Worm (Caenorhabditis elegans): Measurements from ENCODE around the gene unc-51.
"Not testable (repeated sequence)": the region's sequence is repeated elsewhere in the genome, so short reads cannot be mapped to it uniquely, and the experiment has no call there.

unc-51 gene

ce11 chrV:19954491-19954890, 49.8 kb downstream of the unc-51 start:
- no peak for TF ChIP-seq attf-5 (GFP tag; optimal IDR thresholded peaks at IDR 0.05)
- TF ChIP-seq C17E4.6 (GFP tag; IDR thresholded peaks at IDR 0.05) = no peak
- TF ChIP-seq F55B11.4 (tag; optimal IDR thresholded peaks at IDR 0.05; ENCODE audit: borderline replicate concordance, insufficient read depth) = no peak
- TF ChIP-seq lsy-27 (tag; optimal IDR thresholded peaks at IDR 0.05; ENCODE audit: borderline replicate concordance, insufficient read depth) = no peak

DNA sequence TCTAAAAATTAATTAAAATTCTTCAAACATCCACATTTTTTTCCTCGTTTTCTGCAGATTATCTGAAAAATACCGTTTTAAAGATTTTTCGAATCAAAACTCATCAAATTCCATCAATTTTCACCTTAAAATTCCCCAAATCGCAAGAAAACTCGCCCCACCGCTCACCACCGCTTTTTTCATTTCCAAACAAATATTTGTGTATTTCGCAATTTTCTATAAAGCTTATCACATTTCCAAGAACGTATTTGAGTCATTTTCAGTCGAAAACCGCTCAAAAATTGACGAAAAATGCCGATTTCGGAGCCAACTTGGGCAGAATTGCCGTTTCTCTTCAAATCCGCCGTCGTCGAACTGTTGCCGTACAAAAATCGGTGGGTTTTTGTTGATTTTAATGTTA, 54.6 kb downstream of the unc-51 start, which contains the start of gene Y60A3A.8:
Gene Y60A3A.8, plus strand, starts transcription at position 258 of the 400 bp plus-strand sequence.
- TF ChIP-seq cebp-1 (GFP tag; IDR thresholded peaks at IDR 0.05) = peak; percentile 77
- TF ChIP-seq cebp-1 (tag; optimal IDR thresholded peaks at IDR 0.05) = peak; percentile 81

DNA sequence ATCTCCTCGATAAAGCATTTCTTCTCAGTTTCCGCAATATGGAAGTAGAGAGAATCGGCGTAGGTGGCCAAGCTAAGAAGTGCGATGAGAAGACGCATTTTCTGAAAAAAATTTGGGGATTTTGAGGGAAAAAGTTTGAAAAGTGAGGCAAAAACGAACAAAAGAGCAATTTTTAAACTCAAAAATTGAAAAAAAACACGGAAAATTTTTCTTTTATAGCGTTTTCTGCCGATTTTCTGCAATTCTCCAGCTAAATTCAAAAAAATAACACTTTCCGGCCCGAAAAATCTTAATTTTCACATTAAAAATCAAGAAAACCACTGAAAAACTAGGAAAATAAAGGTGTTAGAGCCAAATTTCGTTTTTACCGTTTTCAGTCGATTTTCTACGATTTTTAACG, 55.3 kb downstream of the unc-51 start, which contains the start of gene tmed-4:
Gene tmed-4, minus strand, starts transcription at position 101 of the 400 bp plus-strand sequence.
- not testable (repeated sequence) for TF ChIP-seq ekl-4 (GFP tag; IDR thresholded peaks at IDR 0.05); chd-7 (tag; optimal IDR thresholded peaks at IDR 0.05); C17E4.6 (GFP tag; IDR thresholded peaks at IDR 0.05)

DNA sequence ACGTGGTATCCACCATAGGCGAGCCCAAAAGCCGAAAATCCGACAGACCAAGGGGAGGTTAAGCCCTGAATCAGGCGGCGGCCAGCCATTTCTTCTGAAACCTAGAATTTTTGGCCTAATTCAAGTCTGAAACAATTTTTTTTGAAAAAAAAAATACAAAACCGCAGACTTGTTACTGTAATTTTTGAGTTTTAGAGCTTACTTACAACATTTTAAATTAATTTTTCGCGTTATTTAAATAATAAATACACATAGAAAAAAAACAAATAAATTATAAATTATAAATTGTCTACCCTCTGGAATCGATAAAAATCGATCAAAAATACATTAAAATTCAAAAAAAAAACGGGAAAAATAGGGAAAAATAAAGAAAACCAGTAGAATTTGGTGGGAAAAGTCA, 57.8 kb downstream of the unc-51 start, which contains the start of gene dhs-24:
Gene dhs-24, minus strand, starts transcription at position 101 of the 400 bp plus-strand sequence.
- TF ChIP-seq ceh-58 (GFP tag; IDR thresholded peaks at IDR 0.05) (0 out of 2 replicates have a peak, but pooled peaks have one; percentile 33), nhr-90 (tag; optimal IDR thresholded peaks at IDR 0.05) (no peak)

Measured in whole organism, young adult.